Fruit fly (Drosophila melanogaster): Measurements from ENCODE around the gene x16.

The x16 gene

DNA sequence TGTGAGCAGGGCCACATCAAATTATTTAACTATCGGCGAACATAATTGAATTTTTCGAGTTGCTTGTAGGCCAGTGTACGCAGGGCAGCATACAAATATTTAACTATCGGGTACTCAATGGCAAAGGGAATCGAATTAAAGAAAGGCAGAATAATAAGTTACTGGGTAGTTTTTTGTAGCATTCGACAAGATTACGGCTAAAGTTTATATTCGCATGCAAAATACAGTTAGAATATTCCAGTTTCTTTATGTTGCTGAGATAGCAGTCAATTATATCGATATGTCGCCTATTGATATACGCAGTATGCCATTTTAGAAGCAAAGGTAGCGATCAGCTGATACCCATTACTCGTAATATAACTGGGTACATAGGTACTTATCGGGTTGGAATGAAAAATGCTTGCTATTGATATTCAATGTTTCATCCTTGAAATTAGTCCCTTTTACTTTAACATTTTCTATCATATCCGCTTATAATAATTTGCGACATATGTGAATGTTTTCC is 48.1 kb upstream of the x16 start (continued):
- TF ChIP-seq Mad (GFP tag; optimal IDR thresholded peaks at IDR 0.05) (peak; percentile 3), CG34224 (GFP tag; IDR thresholded peaks at IDR 0.05; ENCODE audit: partially characterized antibody) (peak; percentile 64), sc (optimal IDR thresholded peaks at IDR 0.05) (no peak), sc (GFP tag; optimal IDR thresholded peaks at IDR 0.05) (no peak), mirr (GFP tag; optimal IDR thresholded peaks at IDR 0.05) (no peak), CG3407 (GFP tag; optimal IDR thresholded peaks at IDR 0.05) (no peak), ato (GFP tag; IDR thresholded peaks at IDR 0.05; ENCODE audit: partially characterized antibody) (peak; percentile 55), CG7372 (GFP tag; IDR thresholded peaks at IDR 0.05) (no peak), Myb (GFP tag; optimal IDR thresholded peaks at IDR 0.05) (peak; percentile 23), CG6175 (GFP tag; IDR thresholded peaks at IDR 0.05) (no peak), jigr1 (GFP tag; IDR thresholded peaks at IDR 0.05) (no peak), tap (tag; optimal IDR thresholded peaks at IDR 0.05) (peak; percentile 45), pb (GFP tag; optimal IDR thresholded peaks at IDR 0.05) (peak; percentile 37), her (GFP tag; optimal IDR thresholded peaks at IDR 0.05) (peak; percentile 66), CG8281 (tag; optimal IDR thresholded peaks at IDR 0.05) (no peak), Oaz (GFP tag; IDR thresholded peaks at IDR 0.05) (no peak), vfl (GFP tag; optimal IDR thresholded peaks at IDR 0.05) (peak; percentile 33), CG8359 (GFP tag; optimal IDR thresholded peaks at IDR 0.05; ENCODE audit: borderline replicate concordance) (no peak), Ptx1 (GFP tag; IDR thresholded peaks at IDR 0.05) (0 out of 2 replicates have a peak, but pooled peaks have one; percentile 15), Hr3 (GFP tag; optimal IDR thresholded peaks at IDR 0.05) (no peak), CG4328 (GFP tag; optimal IDR thresholded peaks at IDR 0.05) (no peak), Hr78 (GFP tag; optimal IDR thresholded peaks at IDR 0.05) (no peak), maf-S (GFP tag; optimal IDR thresholded peaks at IDR 0.05) (peak; percentile 9), CG2199 (GFP tag; IDR thresholded peaks at IDR 0.05) (peak; percentile 80; the same call in 2 of the 3 replicates), CG17328 (GFP tag; IDR thresholded peaks at IDR 0.05) (peak; percentile 51), CG1647 (GFP tag; optimal IDR thresholded peaks at IDR 0.05) (peak; percentile 69), CG13624 (GFP tag; optimal IDR thresholded peaks at IDR 0.05) (peak; percentile 88), CG3281 (GFP tag; optimal IDR thresholded peaks at IDR 0.05) (peak; percentile 18), slbo (GFP tag; IDR thresholded peaks at IDR 0.05) (peak; percentile 54), sima (GFP tag; optimal IDR thresholded peaks at IDR 0.05) (no peak), lilli (GFP tag; optimal IDR thresholded peaks at IDR 0.05) (peak; percentile 70), B-H2 (GFP tag; optimal IDR thresholded peaks at IDR 0.05) (no peak), pita (GFP tag; optimal IDR thresholded peaks at IDR 0.05) (no peak), BEAF-32 (GFP tag; optimal IDR thresholded peaks at IDR 0.05) (no peak), CG17912 (GFP tag; optimal IDR thresholded peaks at IDR 0.05) (peak; percentile 60), CG12071 (GFP tag; optimal IDR thresholded peaks at IDR 0.05) (peak; percentile 44), CG3847 (GFP tag; IDR thresholded peaks at IDR 0.05) (0 out of 2 replicates have a peak, but pooled peaks have one; percentile 16), CG17612 (GFP tag; IDR thresholded peaks at IDR 0.05) (no peak), CG14441 (GFP tag; IDR thresholded peaks at IDR 0.05) (peak; percentile 48; the same call in 1 of the 2 replicates), chinmo (GFP tag; IDR thresholded peaks at IDR 0.05; ENCODE audit: partially characterized antibody) (no peak; the same call in 3 of the 4 replicates), cg (GFP tag; optimal IDR thresholded peaks at IDR 0.05) (no peak), Chrac-16 (GFP tag; optimal IDR thresholded peaks at IDR 0.05) (peak; percentile 22), CG30403 (GFP tag; optimal IDR thresholded peaks at IDR 0.05) (peak; percentile 65), bowl (GFP tag; IDR thresholded peaks at IDR 0.05) (peak; percentile 21; the same call in 1 of the 2 replicates), CG17361 (GFP tag; IDR thresholded peaks at IDR 0.05) (peak; percentile 74; the same call in 1 of the 3 replicates), jumu (GFP tag; optimal IDR thresholded peaks at IDR 0.05) (peak; percentile 36), odd (GFP tag; optimal IDR thresholded peaks at IDR 0.05) (no peak), CG8388 (GFP tag; optimal IDR thresholded peaks at IDR 0.05) (peak; percentile 31), CTCF (GFP tag; optimal IDR thresholded peaks at IDR 0.05) (peak; percentile 89), Oli (tag; optimal IDR thresholded peaks at IDR 0.05) (peak; percentile 27), Dref (GFP tag; IDR thresholded peaks at IDR 0.05) (peak; percentile 59)

Data from whole organism, embryonic.